Worm (Caenorhabditis elegans): ENCODE results near the gene ZK856.5.
A peak's percentile ranks its signal among the peaks of the same experiment; 100 is the strongest.

Gene ZK856.5

DNA sequence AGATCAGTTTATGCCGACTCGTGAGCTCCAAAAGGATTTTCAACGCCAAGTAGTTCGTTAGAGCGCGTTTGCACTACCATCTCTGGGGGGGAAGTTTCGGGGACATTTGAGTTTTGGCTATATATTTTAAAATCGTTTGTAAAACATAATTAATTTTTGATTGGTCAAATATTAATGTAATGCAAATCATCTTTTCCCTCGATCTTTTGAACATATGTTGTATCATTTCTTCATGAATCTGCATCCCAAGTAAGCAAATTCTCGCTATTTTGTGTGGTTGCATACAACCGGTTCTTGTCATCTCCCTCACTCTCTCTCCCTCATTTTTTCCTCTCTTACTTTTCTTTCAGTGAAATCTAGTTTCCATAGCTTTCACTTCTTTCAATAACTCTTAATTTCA, 11.8 kb downstream of the ZK856.5 start (continued):
- TF ChIP-seq unc-3 (GFP tag; conservative IDR thresholded peaks at IDR 0.05) = no peak
- TF ChIP-seq unc-3 (tag; optimal IDR thresholded peaks at IDR 0.05) = no peak
- peak; percentile 79 for TF ChIP-seq ceh-14 (tag; optimal IDR thresholded peaks at IDR 0.05)
- TF ChIP-seq sox-4 (tag; optimal IDR thresholded peaks at IDR 0.05) = no peak
- TF ChIP-seq ref-2 (tag; optimal IDR thresholded peaks at IDR 0.05) = peak; percentile 85
- peak; percentile 67 for TF ChIP-seq ceh-34 (tag; optimal IDR thresholded peaks at IDR 0.05)
- no peak for TF ChIP-seq che-1 (tag; optimal IDR thresholded peaks at IDR 0.05)
- TF ChIP-seq tbx-7 (tag; optimal IDR thresholded peaks at IDR 0.05) = peak; percentile 71
- TF ChIP-seq ama-1 (optimal IDR thresholded peaks at IDR 0.05) = no peak
- no peak for TF ChIP-seq K09A11.1 (tag; optimal IDR thresholded peaks at IDR 0.05; ENCODE audit: insufficient read depth)
- peak; percentile 63 for TF ChIP-seq ceh-2 (tag; optimal IDR thresholded peaks at IDR 0.05)
- TF ChIP-seq lin-11 (tag; optimal IDR thresholded peaks at IDR 0.05) = no peak
- TF ChIP-seq ceh-24 (tag; optimal IDR thresholded peaks at IDR 0.05) = no peak
- TF ChIP-seq ets-4 (tag; optimal IDR thresholded peaks at IDR 0.05) = peak; percentile 73
- TF ChIP-seq T23F11.4 (GFP tag; optimal IDR thresholded peaks at IDR 0.05) = no peak
- no peak for TF ChIP-seq npax-4 (tag; optimal IDR thresholded peaks at IDR 0.05)
- TF ChIP-seq ttx-3 (tag; optimal IDR thresholded peaks at IDR 0.05) = no peak
- no peak for TF ChIP-seq fkh-10 (GFP tag; optimal IDR thresholded peaks at IDR 0.05)
- TF ChIP-seq nfya-1 (tag; optimal IDR thresholded peaks at IDR 0.05) = peak; percentile 31
- TF ChIP-seq C08G9.2 (tag; optimal IDR thresholded peaks at IDR 0.05) = peak; percentile 77
- no peak for TF ChIP-seq ceh-45 (GFP tag; IDR thresholded peaks at IDR 0.05)
- TF ChIP-seq ceh-9 (tag; optimal IDR thresholded peaks at IDR 0.05) = no peak
- TF ChIP-seq odd-2 (tag; optimal IDR thresholded peaks at IDR 0.05) = no peak
- no peak for TF ChIP-seq K02D7.2 (tag; optimal IDR thresholded peaks at IDR 0.05)
- peak; percentile 49 for TF ChIP-seq ahr-1 (tag; optimal IDR thresholded peaks at IDR 0.05)
- TF ChIP-seq pag-3 (tag; optimal IDR thresholded peaks at IDR 0.05; ENCODE audit: borderline replicate concordance) = no peak
- TF ChIP-seq rnt-1 (tag; optimal IDR thresholded peaks at IDR 0.05) = peak; percentile 22
- TF ChIP-seq nhr-11 (tag; optimal IDR thresholded peaks at IDR 0.05) = no peak

DNA sequence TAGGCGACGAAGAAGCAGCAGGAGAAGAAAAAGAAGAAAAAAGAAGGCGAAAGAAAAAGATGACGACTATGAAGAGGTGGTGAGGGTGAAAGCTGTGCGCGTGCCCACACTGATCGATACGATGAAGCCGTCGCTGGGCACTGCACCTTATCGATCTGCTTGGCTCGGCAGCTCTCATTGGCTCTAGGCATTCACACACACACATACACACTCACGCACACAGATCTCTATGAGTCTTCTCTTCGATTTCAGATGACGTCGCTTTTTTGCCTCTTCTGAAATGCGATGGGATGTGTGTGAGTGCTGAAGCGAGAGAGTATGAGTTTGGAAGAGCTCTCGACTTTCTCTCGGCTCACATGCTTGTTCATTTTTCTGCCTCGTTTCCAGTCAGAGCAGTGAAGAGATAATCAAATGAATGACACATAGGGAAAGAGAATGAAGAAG, 15.3 kb downstream of the ZK856.5 start:
- TF ChIP-seq unc-3 (GFP tag; conservative IDR thresholded peaks at IDR 0.05) = no peak
- peak; percentile 32 for TF ChIP-seq unc-3 (tag; optimal IDR thresholded peaks at IDR 0.05)
- TF ChIP-seq ceh-34 (tag; optimal IDR thresholded peaks at IDR 0.05) = peak; percentile 24
- TF ChIP-seq dve-1 (tag; optimal IDR thresholded peaks at IDR 0.05) = no peak
- TF ChIP-seq pqm-1 (tag; optimal IDR thresholded peaks at IDR 0.05) = no peak
- TF ChIP-seq nhr-11 (tag; optimal IDR thresholded peaks at IDR 0.05) = no peak
- no peak for TF ChIP-seq pat-9 (tag; optimal IDR thresholded peaks at IDR 0.05)
- TF ChIP-seq ceh-48 (tag; optimal IDR thresholded peaks at IDR 0.05) = peak; percentile 99
- peak; percentile 82 for TF ChIP-seq ceh-31 (tag; optimal IDR thresholded peaks at IDR 0.05)
- TF ChIP-seq unc-42 (tag; optimal IDR thresholded peaks at IDR 0.05) = peak; percentile 96
- TF ChIP-seq ceh-9 (tag; optimal IDR thresholded peaks at IDR 0.05) = no peak
- peak; percentile 96 for TF ChIP-seq nfya-1 (tag; optimal IDR thresholded peaks at IDR 0.05)
- no peak for TF ChIP-seq npax-4 (tag; optimal IDR thresholded peaks at IDR 0.05)
- TF ChIP-seq ttx-3 (tag; optimal IDR thresholded peaks at IDR 0.05) = no peak
- peak; percentile 31 for TF ChIP-seq ceh-19 (GFP tag; optimal IDR thresholded peaks at IDR 0.05)
- TF ChIP-seq tbx-2 (tag; optimal IDR thresholded peaks at IDR 0.05) = peak; percentile 37
- peak; percentile 83 for TF ChIP-seq ceh-14 (tag; optimal IDR thresholded peaks at IDR 0.05)
- TF ChIP-seq hlh-30 (tag; optimal IDR thresholded peaks at IDR 0.05; ENCODE audit: insufficient read depth) = peak; percentile 66
- peak; percentile 41 for TF ChIP-seq ceh-18 (tag; optimal IDR thresholded peaks at IDR 0.05)

DNA sequence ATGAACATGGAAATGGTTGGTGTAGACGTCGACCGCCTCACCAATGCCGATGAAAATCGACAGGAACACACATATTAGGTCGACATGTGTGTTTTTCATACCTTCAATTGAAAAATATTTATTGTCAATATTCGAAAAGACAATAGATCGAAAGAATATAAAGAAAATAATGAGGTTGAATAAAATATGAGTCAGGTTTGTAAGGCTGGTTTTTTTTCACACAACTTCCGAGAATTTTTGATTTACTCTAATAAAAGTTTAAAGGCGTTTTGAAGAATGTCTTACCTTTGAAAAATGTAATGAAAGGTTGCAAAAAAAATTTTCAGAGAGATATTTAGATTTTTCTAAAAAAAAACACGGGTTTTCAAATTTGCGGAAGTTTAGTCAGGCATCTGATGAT, 16.3 kb downstream of the ZK856.5 start, which contains the start of gene egl-3:
TSS of gene egl-3 (minus strand) at position 101 of the 400 bp plus-strand sequence.
- TF ChIP-seq elt-4 (tag; optimal IDR thresholded peaks at IDR 0.05) (no peak), pros-1 (tag; optimal IDR thresholded peaks at IDR 0.05) (no peak), ztf-16 (tag; optimal IDR thresholded peaks at IDR 0.05) (no peak), hlh-15 (tag; optimal IDR thresholded peaks at IDR 0.05) (no peak)

Data from whole organism, late embryonic.